Worm (Caenorhabditis elegans): ENCODE data around the gene D1053.2.

DNA sequence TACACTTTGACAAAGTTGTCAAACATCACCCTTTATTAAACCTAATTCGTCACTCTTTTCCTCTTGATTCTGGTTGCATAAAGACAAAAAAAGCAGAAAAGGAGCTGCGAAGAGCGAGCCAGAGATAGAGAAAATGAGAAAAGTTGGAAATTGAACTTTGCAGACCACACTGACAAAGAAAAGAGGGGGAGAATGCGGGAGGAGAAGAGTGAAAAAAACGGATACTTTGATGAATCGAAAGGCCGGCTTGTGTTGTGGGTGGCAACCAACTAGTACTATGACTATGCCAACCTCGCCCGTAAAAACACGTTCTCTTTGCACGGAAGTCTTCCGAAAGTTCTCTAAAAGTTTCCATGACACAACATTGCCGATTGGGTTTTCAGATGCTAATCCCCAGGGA is 2.3 kb upstream of the D1053.2 start:
- TF ChIP-seq ref-1 (GFP tag; conservative IDR thresholded peaks at IDR 0.05) = no peak
- TF ChIP-seq klf-2 (GFP tag; conservative IDR thresholded peaks at IDR 0.05) = no peak
- TF ChIP-seq ztf-29 (GFP tag; IDR thresholded peaks at IDR 0.05) = no peak
- no peak for TF ChIP-seq tab-1 (GFP tag; IDR thresholded peaks at IDR 0.05)
- TF ChIP-seq ztf-23 (GFP tag; IDR thresholded peaks at IDR 0.05) = no peak
- TF ChIP-seq T22C8.4 (GFP tag; IDR thresholded peaks at IDR 0.05) = no peak
- no peak for TF ChIP-seq med-1 (GFP tag; optimal IDR thresholded peaks at IDR 0.05; ENCODE audit: insufficient read depth)
